Fruit fly (Drosophila melanogaster) whole organism, wandering third instar larva: Measurements from ENCODE around the gene CG31406.
A peak's percentile ranks its signal among the peaks of the same experiment; 100 is the strongest.

Experiments
- Abd-B ChIP-seq: fragments of >200 bp; optimal IDR thresholded peaks from 2 replicates; lab custom pipeline; 2017; ENCODE audit warnings: missing biosample characterization, missing genetic modification characterization
- CrebA ChIP-seq: fragments of 200-800 bp; sonication (Bioruptor generic); optimal IDR thresholded peaks from 2 replicates; lab custom pipeline; 2016; ENCODE audit warnings: missing biosample characterization, mild to moderate bottlenecking, missing genetic modification characterization, borderline replicate concordance
- Dfd ChIP-seq: fragments of >200 bp; optimal IDR thresholded peaks from 2 replicates; lab custom pipeline; 2017; ENCODE audit warnings: missing biosample characterization, missing genetic modification characterization
- Dif ChIP-seq: fragments of 200-275, 200-300 bp; sonication (Bioruptor generic); optimal IDR thresholded peaks from 2 replicates; lab custom pipeline; 2018; ENCODE audit warnings: missing biosample characterization, missing genetic modification characterization; ENCODE audit not compliant: partially characterized antibody
- HLH106 ChIP-seq: fragments of 200-800 bp; optimal IDR thresholded peaks from 3 replicates; lab custom pipeline; 2019; ENCODE audit warnings: missing biosample characterization, mild to moderate bottlenecking, missing genetic modification characterization, moderate library complexity
- Hr78 ChIP-seq: fragments of >200 bp; optimal IDR thresholded peaks from 2 replicates; lab custom pipeline; 2017; ENCODE audit warnings: missing biosample characterization, missing genetic modification characterization
- Hr83 ChIP-seq: fragments of 200-300 bp; sonication (Bioruptor generic); optimal IDR thresholded peaks from 2 replicates; lab custom pipeline; 2016; ENCODE audit warnings: missing biosample characterization, mild to moderate bottlenecking, missing genetic modification characterization, moderate library complexity; ENCODE audit not compliant: poor library complexity, severe bottlenecking
- Jra ChIP-seq: sonication (Bioruptor generic); optimal IDR thresholded peaks from 2 replicates; lab custom pipeline; 2016; ENCODE audit warnings: missing biosample characterization, missing genetic modification characterization
- Mio ChIP-seq: sonication (Bioruptor generic); optimal IDR thresholded peaks from 2 replicates; lab custom pipeline; 2016; ENCODE audit warnings: missing biosample characterization, missing genetic modification characterization
- Myc ChIP-seq: fragments of >200 bp; optimal IDR thresholded peaks from 2 replicates; lab custom pipeline; 2017
- OdsH ChIP-seq: fragments of 200-800 bp; sonication (Bioruptor generic); optimal IDR thresholded peaks from 2 replicates; lab custom pipeline; 2016; ENCODE audit warnings: missing biosample characterization, mild to moderate bottlenecking, missing genetic modification characterization
- Rel ChIP-seq, 2 experiments: fragments of 200-800 bp; sonication (Bioruptor generic) in 1 of 2; optimal IDR thresholded peaks; 2 replicates in 1 of 2; 3 replicates in 1 of 2; lab custom pipeline; 2016 to 2019; ENCODE audit warnings: mild to moderate bottlenecking in 2 of 2, missing biosample characterization in 2 of 2, missing genetic modification characterization in 2 of 2, moderate library complexity in 1 of 2
- Sp1 ChIP-seq: fragments of 200-800 bp; sonication (Bioruptor generic); optimal IDR thresholded peaks from 3 replicates; lab custom pipeline; 2019; ENCODE audit warnings: missing biosample characterization, mild to moderate bottlenecking, missing genetic modification characterization, moderate library complexity
- Vsx2 ChIP-seq: fragments of 200-300, 225-300 bp; sonication (Bioruptor generic); optimal IDR thresholded peaks from 2 replicates; lab custom pipeline; 2018; ENCODE audit warnings: missing biosample characterization, missing genetic modification characterization; ENCODE audit not compliant: partially characterized antibody
- br ChIP-seq: fragments of 200-800 bp; sonication (Bioruptor generic); optimal IDR thresholded peaks from 2 replicates; lab custom pipeline; 2016; ENCODE audit warnings: missing biosample characterization, missing genetic modification characterization
- brk ChIP-seq: fragments of 200-800 bp; sonication (Bioruptor generic); optimal IDR thresholded peaks from 2 replicates; lab custom pipeline; 2016; ENCODE audit warnings: missing biosample characterization, mild to moderate bottlenecking, missing genetic modification characterization
- dl ChIP-seq, 2 experiments: fragments of 175-275, 200-275 bp in 1 of 2; fragments of 200-275 bp in 1 of 2; sonication (Bioruptor generic); optimal IDR thresholded peaks; lab custom pipeline; 2018; ENCODE audit warnings: mild to moderate bottlenecking in 2 of 2, missing biosample characterization in 2 of 2, missing genetic modification characterization in 2 of 2, moderate library complexity in 2 of 2; ENCODE audit not compliant: partially characterized antibody in 2 of 2, insufficient read depth in 1 of 2
- dmrt93B ChIP-seq: fragments of 200-800 bp; sonication (Bioruptor generic); optimal IDR thresholded peaks from 2 replicates; lab custom pipeline; 2018; ENCODE audit warnings: missing biosample characterization, mild to moderate bottlenecking, missing genetic modification characterization
- ey ChIP-seq: fragments of 200-800 bp; sonication (Bioruptor generic); optimal IDR thresholded peaks from 2 replicates; lab custom pipeline; 2016; ENCODE audit warnings: missing biosample characterization, missing genetic modification characterization
- foxo ChIP-seq, 2 experiments: fragments of 200-800 bp; sonication (Bioruptor generic); optimal IDR thresholded peaks; 2 replicates in 1 of 2; 3 replicates in 1 of 2; lab custom pipeline; 2016 to 2017; ENCODE audit warnings: missing biosample characterization in 2 of 2, missing genetic modification characterization in 2 of 2
- fru ChIP-seq: fragments of 200-800 bp; sonication (Bioruptor generic); optimal IDR thresholded peaks from 3 replicates; lab custom pipeline; 2016; ENCODE audit warnings: missing biosample characterization, mild to moderate bottlenecking, missing genetic modification characterization
- h ChIP-seq: fragments of 200-800 bp; sonication (Bioruptor generic); optimal IDR thresholded peaks from 3 replicates; lab custom pipeline; 2016; ENCODE audit warnings: missing biosample characterization, mild to moderate bottlenecking, missing genetic modification characterization
- lola ChIP-seq: fragments of >200 bp; optimal IDR thresholded peaks from 2 replicates; lab custom pipeline; 2017; ENCODE audit warnings: missing biosample characterization, missing genetic modification characterization
- pan ChIP-seq: fragments of >200 bp; optimal IDR thresholded peaks from 2 replicates; lab custom pipeline; 2017
- psq ChIP-seq: fragments of 200-800 bp; sonication (Bioruptor generic); optimal IDR thresholded peaks from 3 replicates; lab custom pipeline; 2017; ENCODE audit warnings: missing biosample characterization, mild to moderate bottlenecking, missing genetic modification characterization, moderate library complexity
- rgr ChIP-seq: fragments of 200-800 bp; sonication (Bioruptor generic); optimal IDR thresholded peaks from 3 replicates; lab custom pipeline; 2016; ENCODE audit warnings: missing biosample characterization, mild to moderate bottlenecking, missing genetic modification characterization
- sage ChIP-seq: fragments of 200-800 bp; sonication (Bioruptor generic); optimal IDR thresholded peaks from 2 replicates; lab custom pipeline; 2016; ENCODE audit warnings: missing biosample characterization, mild to moderate bottlenecking, missing genetic modification characterization
- tai ChIP-seq: sonication (Bioruptor generic); optimal IDR thresholded peaks from 2 replicates; lab custom pipeline; 2016; ENCODE audit warnings: missing biosample characterization, missing genetic modification characterization
- woc ChIP-seq: sonication (Bioruptor generic); optimal IDR thresholded peaks from 2 replicates; lab custom pipeline; 2016; ENCODE audit warnings: missing biosample characterization, mild to moderate bottlenecking, missing genetic modification characterization

The CG31406 gene

dm6 chr3R:10356563-10357363 is 8.2 kb downstream of the CG31406 start (continued):
- peak; percentile 8 for TF ChIP-seq Hr83 (GFP tag; lab: Kevin White, UChicago)
- TF ChIP-seq dl (GFP tag; optimal IDR thresholded peaks at IDR 0.05; lab: Kevin White, UChicago; ENCODE audit: insufficient read depth in 1 of 2, partially characterized antibody in 2 of 2), result no peak

DNA sequence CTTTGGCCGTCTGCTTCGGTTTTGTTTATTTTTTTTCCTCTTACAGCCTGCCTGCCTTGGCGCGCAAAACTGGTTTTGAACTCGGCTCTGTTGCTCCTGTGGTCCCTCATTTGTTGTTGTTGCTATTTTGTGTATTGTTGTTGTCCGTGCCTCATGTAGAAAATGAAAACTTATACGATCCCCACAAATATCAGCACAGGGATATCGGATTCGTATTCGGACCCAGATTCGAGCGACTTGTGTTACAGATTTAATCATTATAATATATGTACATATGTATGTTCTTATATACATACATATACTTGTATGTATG is 8.8 kb downstream of the CG31406 start:
- TF ChIP-seq Dif (GFP tag; lab: Kevin White, UChicago) (peak; percentile 5), lola (GFP tag; lab: Kevin White, UChicago) (no peak)
- TF ChIP-seq, all 38 proteins: peak for 1

DNA sequence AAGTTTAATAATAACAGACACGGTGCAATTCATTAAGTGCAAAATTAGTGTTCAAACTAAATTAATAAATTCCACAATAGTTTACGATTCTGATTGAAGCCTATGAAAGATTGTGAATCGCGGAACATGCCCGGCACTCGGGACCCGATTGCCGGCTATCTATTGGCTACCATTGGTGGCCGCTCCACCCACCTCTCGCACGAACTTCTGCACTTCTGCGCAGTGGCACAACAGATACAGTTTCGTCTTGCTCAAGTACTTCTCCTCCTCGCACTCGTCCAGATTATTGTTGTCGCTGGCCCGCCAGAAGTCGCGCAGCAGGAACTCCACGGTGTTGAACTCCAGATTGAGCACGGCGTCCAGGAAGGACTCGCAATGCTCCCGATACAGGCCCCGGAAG is 15.7 kb downstream of the CG31406 start:
- TF ChIP-seq CrebA (GFP tag; lab: Kevin White, UChicago), result no peak
- TF ChIP-seq woc (GFP tag; lab: Kevin White, UChicago), result no peak
- no peak for TF ChIP-seq Abd-B (GFP tag; lab: Kevin White, UChicago)
- TF ChIP-seq Mio (GFP tag; lab: Kevin White, UChicago), result no peak
- no peak for TF ChIP-seq Sp1 (GFP tag; lab: Kevin White, UChicago)
- TF ChIP-seq tai (GFP tag; lab: Kevin White, UChicago), result no peak
- TF ChIP-seq foxo (GFP tag; optimal IDR thresholded peaks at IDR 0.05; lab: Kevin White, UChicago), result no peak
- no peak for TF ChIP-seq brk (GFP tag; lab: Kevin White, UChicago)
- no peak for TF ChIP-seq br (GFP tag; lab: Kevin White, UChicago)
- no peak for TF ChIP-seq HLH106 (tag; lab: Kevin White, UChicago)
- no peak for TF ChIP-seq Jra (GFP tag; lab: Kevin White, UChicago)
- TF ChIP-seq pan (lab: Kevin White, UChicago), result no peak
- no peak for TF ChIP-seq sage (GFP tag; lab: Kevin White, UChicago)
- no peak for TF ChIP-seq dmrt93B (GFP tag; lab: Kevin White, UChicago)
- no peak for TF ChIP-seq psq
- TF ChIP-seq OdsH, result no peak
- TF ChIP-seq Vsx2 (GFP tag; lab: Kevin White, UChicago), result no peak
- TF ChIP-seq Dif (GFP tag; lab: Kevin White, UChicago), result no peak

- no peak for TF ChIP-seq Abd-B (GFP tag; lab: Kevin White, UChicago)
- no peak for TF ChIP-seq Rel (GFP tag; optimal IDR thresholded peaks at IDR 0.05; lab: Kevin White, UChicago)
- no peak for TF ChIP-seq Rel (tag; optimal IDR thresholded peaks at IDR 0.05; lab: Kevin White, UChicago)
- no peak for TF ChIP-seq Dif (GFP tag; lab: Kevin White, UChicago)
- no peak for TF ChIP-seq h (GFP tag; lab: Kevin White, UChicago)
- TF ChIP-seq lola (GFP tag; lab: Kevin White, UChicago), result no peak
These were observed 19.7 kb downstream of the CG31406 start for dm6 chr3R:10368251-10368650.

- TF ChIP-seq dl (GFP tag; optimal IDR thresholded peaks at IDR 0.05; lab: Kevin White, UChicago; ENCODE audit: insufficient read depth in 1 of 2, partially characterized antibody in 2 of 2) (no peak), dmrt93B (GFP tag; lab: Kevin White, UChicago) (no peak), Hr78 (no peak), sage (GFP tag; lab: Kevin White, UChicago) (no peak), fru (GFP tag; lab: Kevin White, UChicago) (no peak), tai (GFP tag; lab: Kevin White, UChicago) (no peak), rgr (GFP tag; lab: Kevin White, UChicago) (no peak), Hr83 (GFP tag; lab: Kevin White, UChicago) (no peak), psq (no peak), OdsH (no peak), Abd-B (GFP tag; lab: Kevin White, UChicago) (no peak), Dfd (no peak), Myc (lab: Kevin White, UChicago) (no peak), ey (GFP tag; lab: Kevin White, UChicago) (no peak)
These were observed 21.2 kb downstream of the CG31406 start for dm6 chr3R:10369799-10370198.
